Fruit fly (Drosophila melanogaster): ENCODE results near the gene Spn.

Gene Spn

dm6 chr3L:2478349-2478959 is 75.6 kb downstream of the Spn start, which contains the start of gene Cyp4d20:
Gene Cyp4d20, minus strand, starts transcription at chr3L:2478448.
- TF ChIP-seq CG32121 (GFP tag; IDR thresholded peaks at IDR 0.05) (peak; percentile 45; the same call in 1 of the 2 replicates), EcR (GFP tag; optimal IDR thresholded peaks at IDR 0.05) (peak; percentile 3), CG12605 (GFP tag; IDR thresholded peaks at IDR 0.05) (peak; percentile 51; the same call in 1 of the 2 replicates), Ets98B (GFP tag; IDR thresholded peaks at IDR 0.05) (peak; percentile 77), CG13204 (GFP tag; optimal IDR thresholded peaks at IDR 0.05) (no peak), CG17806 (tag; optimal IDR thresholded peaks at IDR 0.05) (peak; percentile 39), CG15710 (tag; optimal IDR thresholded peaks at IDR 0.05) (peak; percentile 22), rn (GFP tag; IDR thresholded peaks at IDR 0.05) (no peak), Pif1B (GFP tag; optimal IDR thresholded peaks at IDR 0.05) (no peak), CG8159 (tag; optimal IDR thresholded peaks at IDR 0.05) (peak; percentile 60), Snoo (tag; optimal IDR thresholded peaks at IDR 0.05) (no peak), CG4496 (GFP tag; IDR thresholded peaks at IDR 0.05) (peak; percentile 62; the same call in 2 of the 3 replicates), CG14655 (GFP tag; optimal IDR thresholded peaks at IDR 0.05) (peak; percentile 1), CG10348 (GFP tag; IDR thresholded peaks at IDR 0.05) (no peak)

dm6 chr3L:2476941-2477340 is 77.2 kb downstream of the Spn start:
- TF ChIP-seq CG15710 (tag; optimal IDR thresholded peaks at IDR 0.05) (no peak), CG13204 (GFP tag; optimal IDR thresholded peaks at IDR 0.05) (no peak), CG32121 (GFP tag; IDR thresholded peaks at IDR 0.05) (no peak), fd96Ca (GFP tag; IDR thresholded peaks at IDR 0.05) (no peak), CG10348 (GFP tag; IDR thresholded peaks at IDR 0.05) (no peak), Snoo (tag; optimal IDR thresholded peaks at IDR 0.05) (no peak), CG34367 (tag; optimal IDR thresholded peaks at IDR 0.05) (no peak), gl (tag; optimal IDR thresholded peaks at IDR 0.05) (no peak), EcR (GFP tag; optimal IDR thresholded peaks at IDR 0.05) (no peak), Pif1A (GFP tag; optimal IDR thresholded peaks at IDR 0.05) (no peak), Pif1B (GFP tag; optimal IDR thresholded peaks at IDR 0.05) (no peak), CG4496 (GFP tag; IDR thresholded peaks at IDR 0.05) (no peak), CG14655 (GFP tag; optimal IDR thresholded peaks at IDR 0.05) (no peak), Ets98B (GFP tag; IDR thresholded peaks at IDR 0.05) (no peak), CG8159 (tag; optimal IDR thresholded peaks at IDR 0.05) (no peak), rn (GFP tag; IDR thresholded peaks at IDR 0.05) (no peak), CG8301 (tag; optimal IDR thresholded peaks at IDR 0.05) (no peak), D1 (tag; optimal IDR thresholded peaks at IDR 0.05) (no peak), CG9948 (tag; optimal IDR thresholded peaks at IDR 0.05) (no peak)

- TF ChIP-seq Pif1B (GFP tag; optimal IDR thresholded peaks at IDR 0.05) (no peak), EcR (GFP tag; optimal IDR thresholded peaks at IDR 0.05) (no peak), Pif1A (GFP tag; optimal IDR thresholded peaks at IDR 0.05) (no peak), gl (tag; optimal IDR thresholded peaks at IDR 0.05) (no peak), CG14655 (GFP tag; optimal IDR thresholded peaks at IDR 0.05) (no peak), fd96Ca (GFP tag; IDR thresholded peaks at IDR 0.05) (no peak), rn (GFP tag; IDR thresholded peaks at IDR 0.05) (no peak), CG4496 (GFP tag; IDR thresholded peaks at IDR 0.05) (no peak), CG9948 (tag; optimal IDR thresholded peaks at IDR 0.05) (no peak), CG13204 (GFP tag; optimal IDR thresholded peaks at IDR 0.05) (no peak), CG10348 (GFP tag; IDR thresholded peaks at IDR 0.05) (no peak), CG32121 (GFP tag; IDR thresholded peaks at IDR 0.05) (no peak), CG8159 (tag; optimal IDR thresholded peaks at IDR 0.05) (no peak), Snoo (tag; optimal IDR thresholded peaks at IDR 0.05) (no peak), Ets98B (GFP tag; IDR thresholded peaks at IDR 0.05) (no peak), CG17806 (tag; optimal IDR thresholded peaks at IDR 0.05) (no peak), CG8301 (tag; optimal IDR thresholded peaks at IDR 0.05) (no peak), CG12605 (GFP tag; IDR thresholded peaks at IDR 0.05) (no peak), CG15710 (tag; optimal IDR thresholded peaks at IDR 0.05) (no peak), D1 (tag; optimal IDR thresholded peaks at IDR 0.05) (no peak)
Observed at dm6 chr3L:2475564-2476260, 78.4 kb downstream of the Spn start, which contains the start of gene CG16762. Gene CG16762, minus strand, starts transcription at chr3L:2475614.

- peak; percentile 75 for TF ChIP-seq CG15710 (tag; optimal IDR thresholded peaks at IDR 0.05)
- peak; percentile 15 for TF ChIP-seq CG13204 (GFP tag; optimal IDR thresholded peaks at IDR 0.05)
- TF ChIP-seq fd96Ca (GFP tag; IDR thresholded peaks at IDR 0.05), result peak; percentile 95
- TF ChIP-seq Ets98B (GFP tag; IDR thresholded peaks at IDR 0.05), result peak; percentile 98
- peak; percentile 82 for TF ChIP-seq CG17806 (tag; optimal IDR thresholded peaks at IDR 0.05)
- TF ChIP-seq rn (GFP tag; IDR thresholded peaks at IDR 0.05), result peak; percentile 70
- TF ChIP-seq CG34367 (tag; optimal IDR thresholded peaks at IDR 0.05), result peak; percentile 44
- TF ChIP-seq gl (tag; optimal IDR thresholded peaks at IDR 0.05), result peak; percentile 62
- peak; percentile 93 for TF ChIP-seq CG8301 (tag; optimal IDR thresholded peaks at IDR 0.05)
- TF ChIP-seq CG12605 (GFP tag; IDR thresholded peaks at IDR 0.05), result peak; percentile 92
- peak; percentile 63 for TF ChIP-seq CG9948 (tag; optimal IDR thresholded peaks at IDR 0.05)
- peak; percentile 95 for TF ChIP-seq Pif1B (GFP tag; optimal IDR thresholded peaks at IDR 0.05)
- TF ChIP-seq Pif1A (GFP tag; optimal IDR thresholded peaks at IDR 0.05), result peak; percentile 95
- peak; percentile 87 for TF ChIP-seq CG10348 (GFP tag; IDR thresholded peaks at IDR 0.05)
- TF ChIP-seq CG14655 (GFP tag; optimal IDR thresholded peaks at IDR 0.05), result peak; percentile 93
- TF ChIP-seq CG8159 (tag; optimal IDR thresholded peaks at IDR 0.05), result peak; percentile 84
- peak; percentile 28 for TF ChIP-seq D1 (tag; optimal IDR thresholded peaks at IDR 0.05)
- TF ChIP-seq CG32121 (GFP tag; IDR thresholded peaks at IDR 0.05), result peak; percentile 96
- TF ChIP-seq CG4496 (GFP tag; IDR thresholded peaks at IDR 0.05), result peak; percentile 96
- TF ChIP-seq EcR (GFP tag; optimal IDR thresholded peaks at IDR 0.05), result peak; percentile 94
- peak; percentile 40 for TF ChIP-seq Snoo (tag; optimal IDR thresholded peaks at IDR 0.05)
Observed at dm6 chr3L:2472302-2473016, 81.6 kb downstream of the Spn start.

Data from whole organism, pupa.